Worm (Caenorhabditis elegans) whole organism, L4 larva: Measurements from ENCODE around the gene erg-28.

ENCODE experiments used
- fkh-10 ChIP-seq: fragments of 150-350 bp; optimal IDR thresholded peaks from 2 replicates; lab custom pipeline; 2014; ENCODE audit warnings: missing biosample characterization, missing genetic modification reagents, missing genetic modification characterization
- jun-1 ChIP-seq: fragments of 150-350 bp; optimal IDR thresholded peaks from 2 replicates; lab custom pipeline; 2014; ENCODE audit warnings: missing biosample characterization, missing genetic modification reagents, missing genetic modification characterization
- nhr-25 ChIP-seq: sonication (generic microtip); optimal IDR thresholded peaks from 2 replicates; lab custom pipeline; 2017; ENCODE audit warnings: missing genetic modification characterization, mild to moderate bottlenecking, missing compliant biosample characterization, antibody characterized with exemption, moderate library complexity, borderline replicate concordance; ENCODE audit not compliant: insufficient read depth
- nhr-28 ChIP-seq: fragments of 150-350 bp; optimal IDR thresholded peaks from 2 replicates; lab custom pipeline; 2014; ENCODE audit warnings: missing biosample characterization, missing genetic modification characterization
- ztf-11 ChIP-seq: fragments of 150-350 bp; optimal IDR thresholded peaks from 2 replicates; lab custom pipeline; 2014; ENCODE audit warnings: missing biosample characterization, missing genetic modification characterization

- TF ChIP-seq ztf-11 (tag; lab: Kevin White, UChicago), result no peak
- TF ChIP-seq fkh-10 (GFP tag; lab: Kevin White, UChicago), result no peak
- TF ChIP-seq nhr-25, result no peak
- TF ChIP-seq jun-1 (tag; lab: Kevin White, UChicago), result no peak
- no peak for TF ChIP-seq nhr-28 (tag; lab: Kevin White, UChicago)
These were observed 25.8 kb downstream of the erg-28 start for ce11 chrV:12633046-12633445.
